Fruit fly (Drosophila melanogaster): ENCODE results near the gene Dnaaf6.
A peak's percentile ranks its signal among the peaks of the same experiment; 100 is the strongest.

The Dnaaf6 gene

DNA sequence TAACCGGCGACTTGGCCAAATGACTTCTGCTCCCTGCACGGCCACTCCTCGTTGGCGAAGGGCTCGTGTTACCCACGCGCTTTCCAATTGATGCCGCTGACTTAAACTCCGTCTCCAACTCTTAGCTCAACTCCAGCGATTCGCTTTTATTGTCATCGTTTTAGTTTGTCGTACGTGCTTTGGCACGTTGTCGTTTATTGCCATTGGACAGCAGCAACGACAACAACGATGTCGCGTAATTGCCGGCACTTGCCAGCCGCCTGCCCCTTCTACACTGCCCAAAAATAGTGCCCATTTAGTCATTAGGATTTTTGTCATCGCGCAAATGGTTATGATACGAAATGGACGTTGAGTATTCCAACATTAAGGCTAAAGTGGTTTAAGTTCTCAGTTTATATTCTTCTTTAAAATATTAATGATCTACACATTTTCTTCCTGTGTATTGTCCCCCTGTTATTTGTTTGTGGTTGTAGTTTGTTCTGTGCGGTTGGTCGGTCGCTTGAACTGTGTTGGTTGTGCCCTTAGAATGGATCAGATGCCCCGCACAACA is 18.7 kb upstream of the Dnaaf6 start (continued):
- TF ChIP-seq pan (optimal IDR thresholded peaks at IDR 0.05) = no peak
- peak in 1 of 2 experiments; percentile 90 for TF ChIP-seq pan (GFP tag; optimal IDR thresholded peaks at IDR 0.05 in 1 of 2, IDR thresholded peaks at IDR 0.05 in 1 of 2)
- peak; percentile 83 for TF ChIP-seq CG2875 (GFP tag; optimal IDR thresholded peaks at IDR 0.05)
- no peak for TF ChIP-seq BEAF-32 (GFP tag; optimal IDR thresholded peaks at IDR 0.05)
- TF ChIP-seq CG17361 (GFP tag; IDR thresholded peaks at IDR 0.05) = peak; percentile 91
- TF ChIP-seq CG18262 (tag; optimal IDR thresholded peaks at IDR 0.05) = peak; percentile 92
- TF ChIP-seq abd-A (tag; optimal IDR thresholded peaks at IDR 0.05) = peak; percentile 90
- TF ChIP-seq nerfin-2 (GFP tag; IDR thresholded peaks at IDR 0.05; ENCODE audit: partially characterized antibody) = no peak
- TF ChIP-seq CG34376 (GFP tag; optimal IDR thresholded peaks at IDR 0.05) = peak; percentile 60
- no peak for TF ChIP-seq CG34224 (GFP tag; IDR thresholded peaks at IDR 0.05; ENCODE audit: partially characterized antibody)
- TF ChIP-seq CG8359 (GFP tag; optimal IDR thresholded peaks at IDR 0.05; ENCODE audit: borderline replicate concordance) = peak; percentile 79
- peak in 1 of 2 experiments; percentile 20 for TF ChIP-seq insv (GFP tag; optimal IDR thresholded peaks at IDR 0.05)
- no peak for TF ChIP-seq CG2129 (GFP tag; IDR thresholded peaks at IDR 0.05; ENCODE audit: partially characterized antibody)
- TF ChIP-seq CG31388 (GFP tag; optimal IDR thresholded peaks at IDR 0.05) = peak; percentile 69
- peak; percentile 93 for TF ChIP-seq CG9727 (GFP tag; optimal IDR thresholded peaks at IDR 0.05)
- TF ChIP-seq CG10274 (GFP tag; optimal IDR thresholded peaks at IDR 0.05) = peak; percentile 70
- peak; percentile 80 for TF ChIP-seq CG10462 (GFP tag; optimal IDR thresholded peaks at IDR 0.05)
- no peak for TF ChIP-seq CG7271 (tag; optimal IDR thresholded peaks at IDR 0.05)
- TF ChIP-seq CTCF (GFP tag; optimal IDR thresholded peaks at IDR 0.05) = peak; percentile 62
- peak; percentile 87 for TF ChIP-seq crc (GFP tag; optimal IDR thresholded peaks at IDR 0.05)
- peak; percentile 88 for TF ChIP-seq gcm (GFP tag; optimal IDR thresholded peaks at IDR 0.05)
- peak; percentile 81 for TF ChIP-seq CG9876 (GFP tag; optimal IDR thresholded peaks at IDR 0.05)
- TF ChIP-seq so (GFP tag; IDR thresholded peaks at IDR 0.05) = peak; percentile 85
- peak; percentile 65 for TF ChIP-seq wdn (GFP tag; IDR thresholded peaks at IDR 0.05)
- TF ChIP-seq h (optimal IDR thresholded peaks at IDR 0.05) = no peak
- TF ChIP-seq CG2116 (GFP tag; optimal IDR thresholded peaks at IDR 0.05) = peak; percentile 44
- TF ChIP-seq Ada2b (GFP tag; IDR thresholded peaks at IDR 0.05) = peak; percentile 79
- TF ChIP-seq Hr39 (optimal IDR thresholded peaks at IDR 0.05) = no peak
- peak; percentile 91 for TF ChIP-seq otp (GFP tag; IDR thresholded peaks at IDR 0.05)
- peak; percentile 33 for TF ChIP-seq stwl (tag; optimal IDR thresholded peaks at IDR 0.05)
- TF ChIP-seq Hand (GFP tag; optimal IDR thresholded peaks at IDR 0.05) = peak; percentile 80
- no peak for TF ChIP-seq vnd (GFP tag; IDR thresholded peaks at IDR 0.05; ENCODE audit: partially characterized antibody)
- TF ChIP-seq Xrp1 (GFP tag; IDR thresholded peaks at IDR 0.05) = peak; percentile 95
- no peak for TF ChIP-seq gfzf (GFP tag; optimal IDR thresholded peaks at IDR 0.05)
- TF ChIP-seq lola (GFP tag; optimal IDR thresholded peaks at IDR 0.05) = peak in 1 of 3 experiments; percentile 89
- TF ChIP-seq hb (GFP tag; IDR thresholded peaks at IDR 0.05; ENCODE audit: partially characterized antibody) = no peak
- TF ChIP-seq CG18011 (GFP tag; optimal IDR thresholded peaks at IDR 0.05) = peak; percentile 61
- TF ChIP-seq CG9437 (GFP tag; optimal IDR thresholded peaks at IDR 0.05) = peak; percentile 72
- peak; percentile 76 for TF ChIP-seq nom (GFP tag; optimal IDR thresholded peaks at IDR 0.05)
- TF ChIP-seq Mad (GFP tag; optimal IDR thresholded peaks at IDR 0.05) = peak; percentile 87
- peak; percentile 45 for TF ChIP-seq CG15073 (GFP tag; optimal IDR thresholded peaks at IDR 0.05)
- TF ChIP-seq CG15479 (GFP tag; optimal IDR thresholded peaks at IDR 0.05) = no peak
- peak; percentile 93 for TF ChIP-seq lilli (GFP tag; optimal IDR thresholded peaks at IDR 0.05)
- peak; percentile 48; the same call in 2 of the 3 replicates for TF ChIP-seq CG7357 (GFP tag; IDR thresholded peaks at IDR 0.05)
- peak; percentile 82 for TF ChIP-seq CG30431 (GFP tag; optimal IDR thresholded peaks at IDR 0.05)
- peak; percentile 85 for TF ChIP-seq Meics (GFP tag; optimal IDR thresholded peaks at IDR 0.05)
- TF ChIP-seq B-H2 (GFP tag; optimal IDR thresholded peaks at IDR 0.05) = peak; percentile 62
- TF ChIP-seq pita (GFP tag; optimal IDR thresholded peaks at IDR 0.05) = no peak
- peak; percentile 93 for TF ChIP-seq CG12391 (tag; optimal IDR thresholded peaks at IDR 0.05)
- peak; percentile 83 for TF ChIP-seq CG16815 (GFP tag; optimal IDR thresholded peaks at IDR 0.05)
